Worm (Caenorhabditis elegans) whole organism, early embryonic: ENCODE measurements around the gene exc-14.
A peak's percentile ranks its signal among the peaks of the same experiment; 100 is the strongest.

Experiments used
- B0310.2 ChIP-seq: sonication (generic microtip); optimal IDR thresholded peaks from 2 replicates; lab custom pipeline; 2016; ENCODE audit warnings: mild to moderate bottlenecking, missing genetic modification characterization, missing compliant biosample characterization
- F13C5.2 ChIP-seq: sonication (generic microtip); optimal IDR thresholded peaks from 2 replicates; lab custom pipeline; 2017; ENCODE audit warnings: mild to moderate bottlenecking, missing genetic modification characterization, inconsistent platforms, missing compliant biosample characterization
- aly-1 ChIP-seq: sonication (generic microtip); optimal IDR thresholded peaks from 2 replicates; lab custom pipeline; 2016; ENCODE audit warnings: missing genetic modification characterization, missing compliant biosample characterization
- ama-1 ChIP-seq: fragments of 150-350 bp; optimal IDR thresholded peaks from 2 replicates; lab custom pipeline; 2014
- ceh-13 ChIP-seq: fragments of 200-800 bp; sonication (Bioruptor generic); optimal IDR thresholded peaks from 2 replicates; lab custom pipeline; 2018; ENCODE audit warnings: mild to moderate bottlenecking, missing genetic modification characterization, missing compliant biosample characterization
- ceh-36 ChIP-seq: sonication (generic microtip); optimal IDR thresholded peaks from 2 replicates; lab custom pipeline; 2016; ENCODE audit warnings: missing genetic modification characterization, inconsistent platforms, missing compliant biosample characterization
- ets-7 ChIP-seq: sonication (generic microtip); optimal IDR thresholded peaks from 2 replicates; lab custom pipeline; 2016; ENCODE audit warnings: missing genotype, missing genetic modification characterization, missing compliant biosample characterization
- flt-1 ChIP-seq: fragments of 200-800 bp; sonication (Bioruptor generic); IDR thresholded peaks from 2 replicates; pipeline ENCODE4 v1.3.6; 2022; ENCODE audit warnings: missing genetic modification characterization, missing compliant biosample characterization
- hmbx-1 ChIP-seq: sonication (generic microtip); optimal IDR thresholded peaks from 2 replicates; lab custom pipeline; 2016; ENCODE audit warnings: mild to moderate bottlenecking, missing genetic modification characterization, missing compliant biosample characterization
- hmg-4 ChIP-seq: fragments of 200-800 bp; sonication (Bioruptor generic); optimal IDR thresholded peaks from 2 replicates; lab custom pipeline; 2018; ENCODE audit warnings: mild to moderate bottlenecking, missing genetic modification characterization, missing compliant biosample characterization
- hnd-1 ChIP-seq: sonication (generic microtip); optimal IDR thresholded peaks from 2 replicates; lab custom pipeline; 2016; ENCODE audit warnings: missing genetic modification characterization, missing compliant biosample characterization
- pes-1 ChIP-seq: fragments of 200-800 bp; sonication (Bioruptor generic); IDR thresholded peaks from 2 replicates; pipeline ENCODE4 v1.3.6; 2022; ENCODE audit warnings: missing genetic modification reagents, missing genetic modification characterization, missing compliant biosample characterization
- scrt-1 ChIP-seq: fragments of 200-800 bp; sonication (Bioruptor generic); IDR thresholded peaks from 2 replicates; pipeline ENCODE4 v1.3.6; 2022; ENCODE audit warnings: missing genetic modification characterization, missing compliant biosample characterization
- sea-1 ChIP-seq: fragments of 200-800 bp; sonication (Bioruptor generic); conservative IDR thresholded peaks from 2 replicates; pipeline ENCODE4 v1.3.6; 2022; ENCODE audit warnings: missing genetic modification characterization, missing compliant biosample characterization
- tbx-11 ChIP-seq: fragments of 200-800 bp; sonication (Bioruptor generic); IDR thresholded peaks from 2 replicates; pipeline ENCODE4 v1.3.6; 2022; ENCODE audit warnings: missing genetic modification characterization, missing compliant biosample characterization
- tbx-37 ChIP-seq: fragments of 200-800 bp; sonication (Bioruptor generic); conservative IDR thresholded peaks from 2 replicates; pipeline ENCODE4 v1.3.6; 2022; ENCODE audit warnings: missing genetic modification reagents, missing genetic modification characterization, missing compliant biosample characterization
- tra-4 ChIP-seq: sonication (generic microtip); optimal IDR thresholded peaks from 2 replicates; lab custom pipeline; 2017; ENCODE audit warnings: missing genetic modification characterization, missing compliant biosample characterization

exc-14 gene

ce11 chrV:5027640-5028039, 18.4 kb downstream of the exc-14 start, which contains the start of gene cpt-4:
TSS of gene cpt-4 (minus strand) at chrV:5027723.
- no peak for TF ChIP-seq hmg-4
- TF ChIP-seq aly-1 (tag; lab: Kevin White, UChicago): no peak
- no peak for TF ChIP-seq hnd-1
- TF ChIP-seq tra-4 (tag; lab: Kevin White, UChicago): no peak
- TF ChIP-seq B0310.2: no peak
- TF ChIP-seq ama-1 (lab: Kevin White, UChicago): no peak
- no peak for TF ChIP-seq ets-7
- no peak for TF ChIP-seq tbx-11
- TF ChIP-seq ceh-36 (tag; lab: Kevin White, UChicago): no peak

- no peak for TF ChIP-seq ama-1 (lab: Kevin White, UChicago)
- no peak for TF ChIP-seq hnd-1
- no peak for TF ChIP-seq tra-4 (tag; lab: Kevin White, UChicago)
- TF ChIP-seq tbx-37 (GFP tag; lab: Robert Waterston, UW): no peak
- TF ChIP-seq ceh-13: no peak
- no peak for TF ChIP-seq sea-1
- TF ChIP-seq B0310.2: no peak
- no peak for TF ChIP-seq hmg-4
- no peak for TF ChIP-seq ets-7
- TF ChIP-seq aly-1 (tag; lab: Kevin White, UChicago): no peak
- no peak for TF ChIP-seq tbx-11
- TF ChIP-seq F13C5.2 (tag; lab: Kevin White, UChicago): no peak
- TF ChIP-seq pes-1 (GFP tag; lab: Robert Waterston, UW): no peak
- no peak for TF ChIP-seq scrt-1 (GFP tag; lab: Robert Waterston, UW)
These were observed 19.6 kb downstream of the exc-14 start for ce11 chrV:5026438-5026837.

- TF ChIP-seq pes-1 (GFP tag; lab: Robert Waterston, UW) (no peak), hmg-4 (peak; percentile 37)
These were observed 22.6 kb downstream of the exc-14 start for ce11 chrV:5023355-5023754.

- TF ChIP-seq sea-1: no peak
- TF ChIP-seq hnd-1: no peak
- TF ChIP-seq tbx-11: no peak
- TF ChIP-seq ceh-36 (tag; lab: Kevin White, UChicago): no peak
- TF ChIP-seq ama-1 (lab: Kevin White, UChicago): no peak
- no peak for TF ChIP-seq B0310.2
- no peak for TF ChIP-seq scrt-1 (GFP tag; lab: Robert Waterston, UW)
- TF ChIP-seq hmg-4: no peak
- TF ChIP-seq ets-7: no peak
- no peak for TF ChIP-seq tra-4 (tag; lab: Kevin White, UChicago)
- TF ChIP-seq flt-1 (GFP tag; lab: Robert Waterston, UW): no peak
- no peak for TF ChIP-seq ceh-13
- TF ChIP-seq tbx-37 (GFP tag; lab: Robert Waterston, UW): no peak
- no peak for TF ChIP-seq hmbx-1
- no peak for TF ChIP-seq aly-1 (tag; lab: Kevin White, UChicago)
- no peak for TF ChIP-seq F13C5.2 (tag; lab: Kevin White, UChicago)
- no peak for TF ChIP-seq pes-1 (GFP tag; lab: Robert Waterston, UW)
These were observed 27.2 kb downstream of the exc-14 start, which contains the start of gene srr-4 for ce11 chrV:5018810-5019274. TSS of gene srr-4 (plus strand) at chrV:5019224.

ce11 chrV:5018067-5018466, 27.9 kb downstream of the exc-14 start:
- no peak for TF ChIP-seq tbx-37 (GFP tag; lab: Robert Waterston, UW)
- no peak for TF ChIP-seq tra-4 (tag; lab: Kevin White, UChicago)
- TF ChIP-seq flt-1 (GFP tag; lab: Robert Waterston, UW): no peak
- no peak for TF ChIP-seq B0310.2
- no peak for TF ChIP-seq hnd-1
- TF ChIP-seq sea-1: no peak
- no peak for TF ChIP-seq ceh-36 (tag; lab: Kevin White, UChicago)
- TF ChIP-seq F13C5.2 (tag; lab: Kevin White, UChicago): no peak
- TF ChIP-seq hmg-4: no peak

- no peak for TF ChIP-seq ama-1 (lab: Kevin White, UChicago)
- TF ChIP-seq tbx-11: no peak
These were observed 29.3 kb downstream of the exc-14 start for ce11 chrV:5016728-5017127.

- TF ChIP-seq ceh-13 (no peak), flt-1 (GFP tag; lab: Robert Waterston, UW) (no peak), hmg-4 (no peak), tra-4 (tag; lab: Kevin White, UChicago) (no peak), tbx-11 (no peak), sea-1 (no peak), tbx-37 (GFP tag; lab: Robert Waterston, UW) (no peak), F13C5.2 (tag; lab: Kevin White, UChicago) (no peak), B0310.2 (no peak), ama-1 (lab: Kevin White, UChicago) (no peak), hnd-1 (no peak), pes-1 (GFP tag; lab: Robert Waterston, UW) (no peak), ets-7 (no peak), ceh-36 (tag; lab: Kevin White, UChicago) (no peak), scrt-1 (GFP tag; lab: Robert Waterston, UW) (no peak), aly-1 (tag; lab: Kevin White, UChicago) (no peak)
These were observed 33.7 kb downstream of the exc-14 start, which contains the start of gene srr-6 for ce11 chrV:5012193-5012853. TSS of gene srr-6 (plus strand) at chrV:5012803.

- TF ChIP-seq hnd-1 (no peak), tbx-37 (GFP tag; lab: Robert Waterston, UW) (no peak), flt-1 (GFP tag; lab: Robert Waterston, UW) (no peak), ets-7 (no peak), B0310.2 (no peak), F13C5.2 (tag; lab: Kevin White, UChicago) (no peak), aly-1 (tag; lab: Kevin White, UChicago) (no peak), hmg-4 (no peak), ama-1 (lab: Kevin White, UChicago) (no peak), ceh-36 (tag; lab: Kevin White, UChicago) (no peak), scrt-1 (GFP tag; lab: Robert Waterston, UW) (no peak), ceh-13 (no peak), sea-1 (no peak)
These were observed 44.6 kb downstream of the exc-14 start, which contains the start of gene srr-8 for ce11 chrV:5001386-5001785. TSS of gene srr-8 (plus strand) at chrV:5001686.
